Worm (Caenorhabditis elegans): Measurements from ENCODE around the gene F46B6.10.

ce11 chrV:9782969-9783368 lies 18.9 kb downstream of the F46B6.10 start, which contains the start of gene F46B6.5:
- TF ChIP-seq nhr-28 (tag; optimal IDR thresholded peaks at IDR 0.05) = no peak
- no peak for TF ChIP-seq mdt-29 (GFP tag; IDR thresholded peaks at IDR 0.05)
- TF ChIP-seq lin-39 (tag; optimal IDR thresholded peaks at IDR 0.05) = no peak
- TF ChIP-seq nhr-77 (tag; optimal IDR thresholded peaks at IDR 0.05) = no peak
- TF ChIP-seq nhr-11 (tag; optimal IDR thresholded peaks at IDR 0.05) = no peak
